Fruit fly (Drosophila melanogaster) whole organism, embryonic: ENCODE measurements around the gene mat.

Source experiments
- CG11398 ChIP-seq: fragments of 200-800 bp; sonication (Bioruptor generic); optimal IDR thresholded peaks from 2 replicates; lab custom pipeline; 2016; ENCODE audit warnings: missing biosample characterization, missing genetic modification characterization
- CG11504 ChIP-seq: fragments of 200-800 bp; sonication (Bioruptor generic); optimal IDR thresholded peaks from 3 replicates; lab custom pipeline; 2019; ENCODE audit warnings: missing biosample characterization, mild to moderate bottlenecking, missing genetic modification characterization, moderate library complexity
- CG14667 ChIP-seq: fragments of 200-800 bp; sonication (Bioruptor generic); IDR thresholded peaks from 2 replicates; pipeline ENCODE4 v1.3.6; 2022; ENCODE audit warnings: missing biosample characterization, missing genetic modification characterization
- CG1832 ChIP-seq: fragments of 200-800 bp; sonication (Bioruptor generic); optimal IDR thresholded peaks from 2 replicates; lab custom pipeline; 2017; ENCODE audit warnings: missing biosample characterization, mild to moderate bottlenecking, missing genetic modification characterization, inconsistent platforms
- Six4 ChIP-seq: fragments of 200-800 bp; sonication (Bioruptor generic); optimal IDR thresholded peaks from 2 replicates; lab custom pipeline; 2016; ENCODE audit warnings: missing biosample characterization, missing genetic modification characterization
- Sox102F ChIP-seq: fragments of 200-800 bp; sonication (Bioruptor generic); optimal IDR thresholded peaks from 2 replicates; lab custom pipeline; 2018; ENCODE audit warnings: missing biosample characterization, mild to moderate bottlenecking, missing genetic modification characterization, moderate library complexity
- ab ChIP-seq: fragments of 200-800 bp; sonication (Bioruptor generic); optimal IDR thresholded peaks from 2 replicates; lab custom pipeline; 2016; ENCODE audit warnings: missing biosample characterization, missing genetic modification characterization
- ase ChIP-seq: fragments of 200-800 bp; sonication (Bioruptor generic); IDR thresholded peaks from 3 replicates; pipeline ENCODE4 v1.3.6; 2022; ENCODE audit warnings: missing biosample characterization, missing genetic modification characterization
- chn ChIP-seq: fragments of 200-800 bp; sonication (Bioruptor generic); optimal IDR thresholded peaks from 2 replicates; lab custom pipeline; 2016; ENCODE audit warnings: missing biosample characterization, missing genetic modification characterization
- eve ChIP-seq, 2 experiments: fragments of >200 bp; optimal IDR thresholded peaks; 2 replicates each; lab custom pipeline; 2017; ENCODE audit warnings: missing biosample characterization in 2 of 2, missing genetic modification characterization in 2 of 2
- gem ChIP-seq: fragments of 200-800 bp; sonication (Bioruptor generic); optimal IDR thresholded peaks from 2 replicates; lab custom pipeline; 2019; ENCODE audit warnings: missing biosample characterization, mild to moderate bottlenecking, missing genetic modification characterization, moderate library complexity
- scrt ChIP-seq: fragments of 200-800 bp; sonication (Bioruptor generic); optimal IDR thresholded peaks from 2 replicates; lab custom pipeline; 2018; ENCODE audit warnings: missing biosample characterization, mild to moderate bottlenecking, missing genetic modification characterization, moderate library complexity
- unpg ChIP-seq: fragments of 200-800 bp; sonication (Bioruptor generic); optimal IDR thresholded peaks from 3 replicates; lab custom pipeline; 2018; ENCODE audit warnings: missing biosample characterization, mild to moderate bottlenecking, missing genetic modification characterization, moderate library complexity
- wdn ChIP-seq: fragments of 200-800 bp; sonication (Bioruptor generic); IDR thresholded peaks from 2 replicates; pipeline ENCODE4 v1.3.6; 2022; ENCODE audit warnings: missing biosample characterization, missing genetic modification characterization

- no peak for TF ChIP-seq CG14667 (GFP tag; lab: Robert Waterston, UW)
- TF ChIP-seq ab (GFP tag; lab: Kevin White, UChicago), result no peak
- TF ChIP-seq gem, result no peak
- TF ChIP-seq CG11398 (GFP tag; lab: Kevin White, UChicago), result no peak
- TF ChIP-seq chn (GFP tag; lab: Kevin White, UChicago), result no peak
- no peak for TF ChIP-seq Six4 (GFP tag; lab: Kevin White, UChicago)
- no peak for TF ChIP-seq Sox102F
- 0 out of 2 replicates have a peak, but pooled peaks have one; percentile 10 for TF ChIP-seq wdn (GFP tag; lab: Robert Waterston, UW)
- TF ChIP-seq unpg (GFP tag; lab: Kevin White, UChicago), result no peak
- no peak for TF ChIP-seq eve (GFP tag; optimal IDR thresholded peaks at IDR 0.05; lab: Kevin White, UChicago)
- no peak for TF ChIP-seq scrt
- no peak for TF ChIP-seq ase (GFP tag; lab: Robert Waterston, UW)
- no peak for TF ChIP-seq CG11504 (tag; lab: Kevin White, UChicago)
- no peak for TF ChIP-seq CG1832 (GFP tag; lab: Kevin White, UChicago)
These were observed 31.0 kb upstream of the mat start, which contains the start of gene Usp10 for dm6 chr3L:871713-872112.
